Worm (Caenorhabditis elegans): ENCODE data around the gene H20E11.3.

DNA sequence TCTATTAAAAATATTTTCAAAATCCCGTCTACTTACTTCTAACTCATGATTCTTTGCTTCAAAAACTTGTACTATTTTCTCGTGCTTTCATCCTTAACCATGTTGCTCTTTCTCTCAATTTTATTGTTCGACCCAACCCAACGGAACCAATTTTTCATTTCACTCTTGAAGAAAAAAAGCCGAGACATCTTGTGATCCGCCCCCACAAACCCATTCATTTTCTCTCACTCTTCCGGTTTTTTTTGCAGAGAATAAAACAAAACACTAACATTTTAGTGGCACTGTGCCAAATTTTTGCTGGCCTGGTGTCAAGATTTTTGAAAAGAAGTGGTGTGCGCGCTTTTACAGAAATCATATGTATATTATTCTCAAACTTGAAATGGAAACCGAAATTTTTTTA lies 12.2 kb downstream of the H20E11.3 start:
- TF ChIP-seq unc-39 (tag; optimal IDR thresholded peaks at IDR 0.05): no peak
- no peak for TF ChIP-seq elt-3 (tag; optimal IDR thresholded peaks at IDR 0.05)
- no peak for TF ChIP-seq ceh-82 (tag; optimal IDR thresholded peaks at IDR 0.05)
- no peak for TF ChIP-seq unc-62 (GFP tag; optimal IDR thresholded peaks at IDR 0.05)
- TF ChIP-seq ztf-11 (tag; optimal IDR thresholded peaks at IDR 0.05): no peak

Data from whole organism, L2 larva.